Worm (Caenorhabditis elegans) whole organism, L3 larva: ENCODE results near the gene ZK1307.8.

Source experiments
- R02D3.7 ChIP-seq: fragments of 150-350 bp; optimal IDR thresholded peaks from 2 replicates; lab custom pipeline; 2014; ENCODE audit warnings: missing biosample characterization, missing genetic modification characterization
- ZK546.5 ChIP-seq: sonication (generic microtip); optimal IDR thresholded peaks from 2 replicates; lab custom pipeline; 2017; ENCODE audit warnings: missing biosample characterization, missing genetic modification characterization
- aly-2 ChIP-seq: fragments of 150-350 bp; optimal IDR thresholded peaks from 2 replicates; lab custom pipeline; 2014; ENCODE audit warnings: missing biosample characterization, missing genetic modification characterization
- ama-1 ChIP-seq: fragments of 150-350 bp; optimal IDR thresholded peaks from 2 replicates; lab custom pipeline; 2018
- ceh-16 ChIP-seq: sonication (generic microtip); optimal IDR thresholded peaks from 2 replicates; lab custom pipeline; 2017; ENCODE audit warnings: missing biosample characterization, missing genetic modification characterization
- ceh-28 ChIP-seq: fragments of 150-350 bp; optimal IDR thresholded peaks from 2 replicates; lab custom pipeline; 2014; ENCODE audit warnings: missing biosample characterization, missing genetic modification reagents, missing genetic modification characterization
- ceh-82 ChIP-seq: fragments of 150-350 bp; optimal IDR thresholded peaks from 2 replicates; lab custom pipeline; 2014; ENCODE audit warnings: missing biosample characterization, missing genetic modification characterization
- ceh-9 ChIP-seq: sonication (generic microtip); optimal IDR thresholded peaks from 2 replicates; lab custom pipeline; 2018; ENCODE audit warnings: missing biosample characterization, missing genetic modification characterization
- daf-12 ChIP-seq: fragments of 150-350 bp; optimal IDR thresholded peaks from 2 replicates; lab custom pipeline; 2014; ENCODE audit warnings: missing biosample characterization, missing genetic modification reagents, missing genetic modification characterization
- egl-27 ChIP-seq: sonication (generic microtip); optimal IDR thresholded peaks from 4 replicates; lab custom pipeline; 2017; ENCODE audit warnings: missing biosample characterization, missing genetic modification reagents, missing genetic modification characterization
- egl-5 ChIP-seq: fragments of 150-350 bp; optimal IDR thresholded peaks from 2 replicates; lab custom pipeline; 2017; ENCODE audit warnings: missing biosample characterization, missing genetic modification reagents, missing genetic modification characterization, inconsistent platforms
- elt-1 ChIP-seq: fragments of 150-350 bp; optimal IDR thresholded peaks from 2 replicates; lab custom pipeline; 2014; ENCODE audit warnings: missing biosample characterization, missing genetic modification characterization
- elt-2 ChIP-seq: sonication (generic microtip); optimal IDR thresholded peaks from 2 replicates; lab custom pipeline; 2016; ENCODE audit warnings: missing genetic modification reagents, mild to moderate bottlenecking, missing genetic modification characterization, missing compliant biosample characterization
- elt-3 ChIP-seq, 3 experiments: fragments of 150-350 bp in 1 of 3; sonication (generic microtip) in 2 of 3; optimal IDR thresholded peaks; 2 replicates in 2 of 3; 4 replicates in 1 of 3; lab custom pipeline; 2014 to 2017; ENCODE audit warnings: missing biosample characterization in 3 of 3, missing genetic modification characterization in 3 of 3
- eor-1 ChIP-seq, 2 experiments: fragments of 150-350 bp; optimal IDR thresholded peaks; 2 replicates each; lab custom pipeline; 2014 to 2018; ENCODE audit warnings: missing biosample characterization in 2 of 2, missing genetic modification characterization in 2 of 2
- fkh-10 ChIP-seq: sonication (generic microtip); optimal IDR thresholded peaks from 2 replicates; lab custom pipeline; 2017; ENCODE audit warnings: missing biosample characterization, missing genetic modification reagents, missing genetic modification characterization
- fkh-2 ChIP-seq: fragments of 150-350 bp; optimal IDR thresholded peaks from 2 replicates; lab custom pipeline; 2014; ENCODE audit warnings: missing biosample characterization, missing genetic modification reagents, missing genetic modification characterization
- fos-1 ChIP-seq: fragments of 150-350 bp; optimal IDR thresholded peaks from 2 replicates; lab custom pipeline; 2014; ENCODE audit warnings: missing biosample characterization, missing genetic modification characterization
- hmg-11 ChIP-seq: sonication (generic microtip); optimal IDR thresholded peaks from 2 replicates; lab custom pipeline; 2016; ENCODE audit warnings: missing genetic modification characterization, missing compliant biosample characterization
- jun-1 ChIP-seq: fragments of 150-350 bp; optimal IDR thresholded peaks from 2 replicates; lab custom pipeline; 2014; ENCODE audit warnings: missing biosample characterization, missing genetic modification reagents, missing genetic modification characterization
- lin-15B ChIP-seq: fragments of 150-350 bp; optimal IDR thresholded peaks from 2 replicates; lab custom pipeline; 2014; ENCODE audit warnings: missing biosample characterization, missing genetic modification characterization
- lin-39 ChIP-seq: fragments of 150-350 bp; optimal IDR thresholded peaks from 2 replicates; lab custom pipeline; 2018; ENCODE audit warnings: missing biosample characterization, missing genetic modification reagents, missing genetic modification characterization
- lsy-12 ChIP-seq: sonication (generic microtip); optimal IDR thresholded peaks from 2 replicates; lab custom pipeline; 2016; ENCODE audit warnings: mild to moderate bottlenecking, missing genetic modification characterization, missing compliant biosample characterization
- mdl-1 ChIP-seq: fragments of 150-350 bp; optimal IDR thresholded peaks from 2 replicates; lab custom pipeline; 2014; ENCODE audit warnings: missing biosample characterization, missing genetic modification characterization
- mml-1 ChIP-seq: fragments of 150-350 bp; sonication (generic microtip); optimal IDR thresholded peaks from 3 replicates; lab custom pipeline; 2014; ENCODE audit warnings: missing biosample characterization, missing genetic modification characterization
- nfya-1 ChIP-seq: sonication (generic microtip); optimal IDR thresholded peaks from 2 replicates; lab custom pipeline; 2017; ENCODE audit warnings: missing genetic modification characterization, mild to moderate bottlenecking, missing compliant biosample characterization, antibody characterized with exemption, moderate library complexity; ENCODE audit not compliant: insufficient read depth
- nhr-11 ChIP-seq: fragments of 150-350 bp; optimal IDR thresholded peaks from 2 replicates; lab custom pipeline; 2014; ENCODE audit warnings: missing biosample characterization, missing genetic modification characterization
- nhr-12 ChIP-seq: fragments of 150-350 bp; optimal IDR thresholded peaks from 2 replicates; lab custom pipeline; 2014; ENCODE audit warnings: missing biosample characterization, missing genetic modification characterization
- nhr-23 ChIP-seq: fragments of 150-350 bp; optimal IDR thresholded peaks from 2 replicates; lab custom pipeline; 2014; ENCODE audit warnings: missing biosample characterization, missing genetic modification reagents, missing genetic modification characterization
- nhr-237 ChIP-seq: fragments of 150-350 bp; optimal IDR thresholded peaks from 2 replicates; lab custom pipeline; 2014; ENCODE audit warnings: missing biosample characterization, missing genetic modification characterization
- nhr-25 ChIP-seq: sonication (generic microtip); optimal IDR thresholded peaks from 2 replicates; lab custom pipeline; 2017; ENCODE audit warnings: missing biosample characterization, missing genetic modification characterization
- nhr-28 ChIP-seq: fragments of 150-350 bp; optimal IDR thresholded peaks from 2 replicates; lab custom pipeline; 2014; ENCODE audit warnings: missing biosample characterization, missing genetic modification characterization
- nhr-43 ChIP-seq: sonication (generic microtip); optimal IDR thresholded peaks from 2 replicates; lab custom pipeline; 2016; ENCODE audit warnings: mild to moderate bottlenecking, missing genetic modification characterization, missing compliant biosample characterization; ENCODE audit not compliant: poor library complexity, severe bottlenecking
- nhr-67 ChIP-seq: fragments of 150-350 bp; optimal IDR thresholded peaks from 2 replicates; lab custom pipeline; 2014; ENCODE audit warnings: missing biosample characterization, missing genetic modification characterization
- nhr-76 ChIP-seq: fragments of 150-350 bp; sonication (generic microtip); optimal IDR thresholded peaks from 5 replicates; lab custom pipeline; 2014; ENCODE audit warnings: missing biosample characterization, missing genetic modification characterization
- nhr-77 ChIP-seq: fragments of 150-350 bp; optimal IDR thresholded peaks from 2 replicates; lab custom pipeline; 2014; ENCODE audit warnings: missing biosample characterization, missing genetic modification characterization
- pha-4 ChIP-seq: fragments of 150-350 bp; optimal IDR thresholded peaks from 2 replicates; lab custom pipeline; 2014; ENCODE audit warnings: missing biosample characterization, missing genetic modification reagents, missing genetic modification characterization
- pqm-1 ChIP-seq: fragments of 150-350 bp; optimal IDR thresholded peaks from 2 replicates; lab custom pipeline; 2017; ENCODE audit warnings: missing biosample characterization, missing genetic modification characterization, inconsistent platforms
- sea-2 ChIP-seq: fragments of 150-350 bp; sonication (generic microtip); optimal IDR thresholded peaks from 4 replicates; lab custom pipeline; 2014; ENCODE audit warnings: missing biosample characterization, missing genetic modification reagents, missing genetic modification characterization
- skn-1 ChIP-seq: fragments of 150-350 bp; optimal IDR thresholded peaks from 2 replicates; lab custom pipeline; 2014; ENCODE audit warnings: missing biosample characterization, missing genetic modification characterization
- snpc-4 ChIP-seq: fragments of 150-350 bp; optimal IDR thresholded peaks from 2 replicates; lab custom pipeline; 2014; ENCODE audit warnings: missing biosample characterization, missing genetic modification characterization
- tbx-2 ChIP-seq: sonication (generic microtip); optimal IDR thresholded peaks from 2 replicates; lab custom pipeline; 2016; ENCODE audit warnings: mild to moderate bottlenecking, missing genetic modification characterization, missing compliant biosample characterization
- unc-39 ChIP-seq: sonication (generic microtip); optimal IDR thresholded peaks from 4 replicates; lab custom pipeline; 2017; ENCODE audit warnings: missing biosample characterization, missing genetic modification characterization
- unc-62 ChIP-seq: fragments of 150-350 bp; sonication (generic microtip); optimal IDR thresholded peaks from 4 replicates; lab custom pipeline; 2014; ENCODE audit warnings: missing biosample characterization, missing genetic modification reagents, missing genetic modification characterization
- zag-1 ChIP-seq: fragments of 150-350 bp; optimal IDR thresholded peaks from 2 replicates; lab custom pipeline; 2014; ENCODE audit warnings: missing biosample characterization, missing genetic modification characterization
- ztf-11 ChIP-seq: fragments of 150-350 bp; optimal IDR thresholded peaks from 2 replicates; lab custom pipeline; 2014; ENCODE audit warnings: missing biosample characterization, missing genetic modification characterization
- ztf-4 ChIP-seq: fragments of 150-350 bp; optimal IDR thresholded peaks from 2 replicates; lab custom pipeline; 2014; ENCODE audit warnings: missing biosample characterization, missing genetic modification characterization

Gene ZK1307.8

ce11 chrII:9600022-9600722 lies 24.2 kb upstream of the ZK1307.8 start (continued):
- TF ChIP-seq nfya-1 (no peak), fos-1 (no peak), nhr-237 (no peak), ztf-11 (no peak), pha-4 (tag; lab: Kevin White, UChicago) (peak; percentile 48), elt-2 (tag; lab: Kevin White, UChicago) (peak; percentile 37)

DNA sequence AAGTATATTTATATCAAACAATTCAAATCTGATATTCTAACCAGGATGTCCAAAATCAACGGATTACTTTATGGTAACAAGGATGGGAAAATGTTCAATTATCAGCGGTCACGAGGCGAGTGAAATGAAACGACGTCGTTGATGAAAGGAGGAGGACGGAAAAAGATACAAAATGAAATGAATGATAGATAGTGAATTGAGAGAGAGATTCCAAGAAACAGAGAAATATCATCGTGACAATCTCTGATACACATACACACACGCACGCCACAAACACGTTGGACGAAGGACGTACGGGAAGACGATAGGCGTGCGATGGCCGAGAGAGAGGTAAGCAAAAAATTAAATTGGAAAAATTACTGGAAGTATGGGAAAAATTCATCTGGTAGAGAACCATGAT lies 23.3 kb upstream of the ZK1307.8 start:
- TF ChIP-seq eor-1 (tag; optimal IDR thresholded peaks at IDR 0.05; lab: Kevin White, UChicago) (no peak), mml-1 (tag; lab: Kevin White, UChicago) (no peak), nhr-237 (no peak), egl-27 (tag; lab: Kevin White, UChicago) (no peak), ztf-4 (tag; lab: Kevin White, UChicago) (no peak), lin-15B (tag; lab: Kevin White, UChicago) (no peak), ama-1 (lab: Kevin White, UChicago) (peak; percentile 81), ceh-82 (tag; lab: Kevin White, UChicago) (no peak), lsy-12 (tag; lab: Kevin White, UChicago) (peak; percentile 39), tbx-2 (peak; percentile 33), hmg-11 (tag; lab: Kevin White, UChicago) (no peak), nhr-28 (tag; lab: Kevin White, UChicago) (no peak), fos-1 (no peak), nhr-76 (tag; lab: Kevin White, UChicago) (no peak), R02D3.7 (tag; lab: Kevin White, UChicago) (no peak), elt-3 (tag; optimal IDR thresholded peaks at IDR 0.05; lab: Kevin White, UChicago) (no peak), lin-39 (no peak), nhr-43 (tag; lab: Kevin White, UChicago) (peak; percentile 80), snpc-4 (tag; lab: Kevin White, UChicago) (no peak), aly-2 (no peak), unc-62 (GFP tag; lab: Kevin White, UChicago) (peak; percentile 30), ztf-11 (no peak), ceh-28 (tag; lab: Kevin White, UChicago) (peak; percentile 24), nhr-25 (tag; lab: Kevin White, UChicago) (peak; percentile 91), mdl-1 (tag; lab: Kevin White, UChicago) (peak; percentile 91), nhr-11 (tag; lab: Kevin White, UChicago) (peak; percentile 71), pqm-1 (tag; lab: Kevin White, UChicago) (peak; percentile 71), elt-1 (tag; lab: Kevin White, UChicago) (no peak), zag-1 (tag; lab: Kevin White, UChicago) (no peak), elt-2 (tag; lab: Kevin White, UChicago) (peak; percentile 71), egl-5 (no peak), nhr-67 (no peak), ZK546.5 (tag; lab: Kevin White, UChicago) (no peak), ceh-9 (no peak), fkh-2 (tag; lab: Kevin White, UChicago) (no peak), fkh-10 (GFP tag; lab: Kevin White, UChicago) (no peak), skn-1 (tag; lab: Kevin White, UChicago) (peak; percentile 2), unc-39 (tag; lab: Kevin White, UChicago) (no peak), nhr-12 (tag; lab: Kevin White, UChicago) (no peak), jun-1 (tag; lab: Kevin White, UChicago) (peak; percentile 70), nhr-77 (no peak), nfya-1 (peak; percentile 53), ceh-16 (tag; lab: Kevin White, UChicago) (no peak), nhr-23 (tag; lab: Kevin White, UChicago) (peak; percentile 91), pha-4 (tag; lab: Kevin White, UChicago) (peak; percentile 28), sea-2 (GFP tag; lab: Kevin White, UChicago) (no peak), daf-12 (no peak)
